Worm (Caenorhabditis elegans): ENCODE data around the gene gldi-2.

ce11 chrII:6816324-6816723, 33.1 kb downstream of the gldi-2 start:
- no peak for TF ChIP-seq ama-1 (optimal IDR thresholded peaks at IDR 0.05)
- no peak for TF ChIP-seq ceh-13 (GFP tag; optimal IDR thresholded peaks at IDR 0.05)
- no peak for TF ChIP-seq scrt-1 (GFP tag; IDR thresholded peaks at IDR 0.05)
- no peak for TF ChIP-seq hnd-1 (tag; optimal IDR thresholded peaks at IDR 0.05)
- no peak for TF ChIP-seq B0310.2 (tag; optimal IDR thresholded peaks at IDR 0.05)
- TF ChIP-seq tra-4 (tag; optimal IDR thresholded peaks at IDR 0.05): no peak
- TF ChIP-seq flt-1 (GFP tag; IDR thresholded peaks at IDR 0.05): no peak
- no peak for TF ChIP-seq tbx-37 (GFP tag; conservative IDR thresholded peaks at IDR 0.05)
- no peak for TF ChIP-seq sea-1 (GFP tag; conservative IDR thresholded peaks at IDR 0.05)
- no peak for TF ChIP-seq ets-7 (tag; optimal IDR thresholded peaks at IDR 0.05)
- no peak for TF ChIP-seq F13C5.2 (tag; optimal IDR thresholded peaks at IDR 0.05)
- no peak for TF ChIP-seq pes-1 (GFP tag; IDR thresholded peaks at IDR 0.05)

Data from whole organism, early embryonic.